Fruit fly (Drosophila melanogaster) whole organism, embryonic: Measurements from ENCODE around the gene BNIP3.

Source experiments
- BtbVII ChIP-seq: fragments of 200-800 bp; sonication (Bioruptor generic); optimal IDR thresholded peaks from 3 replicates; lab custom pipeline; 2017; ENCODE audit warnings: missing biosample characterization, mild to moderate bottlenecking, missing genetic modification characterization
- CG10462 ChIP-seq: fragments of 200-800 bp; sonication (Bioruptor generic); optimal IDR thresholded peaks from 2 replicates; lab custom pipeline; 2016; ENCODE audit warnings: missing biosample characterization, missing genetic modification characterization
- CG11247 ChIP-seq: fragments of 200-800 bp; sonication (Bioruptor generic); IDR thresholded peaks from 2 replicates; pipeline ENCODE4 v1.3.6; 2022; ENCODE audit warnings: missing biosample characterization, missing genetic modification characterization
- CG12236 ChIP-seq: fragments of 200-800 bp; sonication (Bioruptor generic); optimal IDR thresholded peaks from 2 replicates; lab custom pipeline; 2016; ENCODE audit warnings: missing biosample characterization, missing genetic modification characterization
- CG12769 ChIP-seq: fragments of 200-800 bp; sonication (Bioruptor generic); optimal IDR thresholded peaks from 2 replicates; lab custom pipeline; 2019; ENCODE audit warnings: missing biosample characterization, mild to moderate bottlenecking, missing genetic modification characterization, moderate library complexity
- CG14014 ChIP-seq: fragments of 200-800 bp; sonication (Bioruptor generic); IDR thresholded peaks from 2 replicates; pipeline ENCODE4 v1.3.6; 2022; ENCODE audit warnings: missing biosample characterization, missing genetic modification characterization
- CG17361 ChIP-seq: fragments of 200-800 bp; sonication (Bioruptor generic); IDR thresholded peaks from 3 replicates; pipeline ENCODE4 v1.3.6; 2022; ENCODE audit warnings: missing biosample characterization, missing genetic modification characterization
- CG17385 ChIP-seq: fragments of 200-800 bp; sonication (Bioruptor generic); optimal IDR thresholded peaks from 3 replicates; lab custom pipeline; 2018; ENCODE audit warnings: missing biosample characterization, mild to moderate bottlenecking, missing genetic modification characterization
- CG1792 ChIP-seq: fragments of 200-800 bp; sonication (Bioruptor generic); optimal IDR thresholded peaks from 2 replicates; lab custom pipeline; 2016; ENCODE audit warnings: missing biosample characterization, missing genetic modification characterization
- CG2199 ChIP-seq: fragments of 200-800 bp; sonication (Bioruptor generic); IDR thresholded peaks from 3 replicates; pipeline ENCODE4 v1.3.6; 2022; ENCODE audit warnings: missing biosample characterization, missing genetic modification characterization
- CG30403 ChIP-seq: fragments of 200-800 bp; sonication (Bioruptor generic); optimal IDR thresholded peaks from 3 replicates; lab custom pipeline; 2016; ENCODE audit warnings: missing biosample characterization, missing genetic modification characterization
- CG3281 ChIP-seq: fragments of 200-800 bp; sonication (Bioruptor generic); optimal IDR thresholded peaks from 3 replicates; lab custom pipeline; 2017; ENCODE audit warnings: missing biosample characterization, mild to moderate bottlenecking, missing genetic modification characterization
- CG34224 ChIP-seq: fragments of 200-800 bp; sonication (Bioruptor generic); IDR thresholded peaks from 3 replicates; pipeline ENCODE4 v1.3.6; 2022; ENCODE audit warnings: missing biosample characterization, missing genetic modification characterization; ENCODE audit not compliant: partially characterized antibody
- CG34376 ChIP-seq: fragments of 200-800 bp; sonication (Bioruptor generic); optimal IDR thresholded peaks from 2 replicates; lab custom pipeline; 2018; ENCODE audit warnings: missing biosample characterization, mild to moderate bottlenecking, missing genetic modification characterization
- CG3847 ChIP-seq: fragments of 200-800 bp; sonication (Bioruptor generic); IDR thresholded peaks from 2 replicates; pipeline ENCODE4 v1.3.6; 2022; ENCODE audit warnings: missing biosample characterization, missing genetic modification characterization
- CG4328 ChIP-seq: fragments of 200-800 bp; sonication (Bioruptor generic); optimal IDR thresholded peaks from 3 replicates; lab custom pipeline; 2017; ENCODE audit warnings: missing biosample characterization, missing genetic modification reagents, missing genetic modification characterization
- CG5953 ChIP-seq: fragments of 200-800 bp; sonication (Bioruptor generic); IDR thresholded peaks from 2 replicates; pipeline ENCODE4 v1.3.6; 2022; ENCODE audit warnings: missing biosample characterization, missing genetic modification characterization
- CG8281 ChIP-seq: fragments of 200-800 bp; sonication (Bioruptor generic); optimal IDR thresholded peaks from 2 replicates; lab custom pipeline; 2018; ENCODE audit warnings: missing biosample characterization, mild to moderate bottlenecking, missing genetic modification characterization, moderate library complexity
- CG8290 ChIP-seq, 3 experiments: fragments of 200-800 bp; sonication (Bioruptor generic); optimal IDR thresholded peaks; 2 replicates each; lab custom pipeline; 2016 to 2019; ENCODE audit warnings: missing biosample characterization in 3 of 3, missing genetic modification characterization in 3 of 3, mild to moderate bottlenecking in 2 of 3, moderate library complexity in 1 of 3
- CG9876 ChIP-seq: fragments of 200-800 bp; sonication (Bioruptor generic); optimal IDR thresholded peaks from 2 replicates; lab custom pipeline; 2016; ENCODE audit warnings: missing biosample characterization, missing genetic modification characterization
- D ChIP-seq, 2 experiments: fragments of 200-800 bp in 1 of 2; fragments of >200 bp in 1 of 2; sonication (Bioruptor generic) in 1 of 2; optimal IDR thresholded peaks; 2 replicates in 1 of 2; 3 replicates in 1 of 2; lab custom pipeline; 2017; ENCODE audit warnings: mild to moderate bottlenecking in 1 of 2, missing biosample characterization in 1 of 2, missing genetic modification characterization in 1 of 2, missing genetic modification reagents in 1 of 2
- Doc3 ChIP-seq: fragments of 200-800 bp; sonication (Bioruptor generic); IDR thresholded peaks from 3 replicates; pipeline ENCODE4 v1.3.6; 2022; ENCODE audit warnings: missing biosample characterization, missing genetic modification characterization; ENCODE audit not compliant: partially characterized antibody
- ERR ChIP-seq: fragments of 200-800 bp; sonication (Bioruptor generic); optimal IDR thresholded peaks from 2 replicates; lab custom pipeline; 2016; ENCODE audit warnings: missing biosample characterization, missing genetic modification characterization
- HmgD ChIP-seq: fragments of 200-800 bp; sonication (Bioruptor generic); optimal IDR thresholded peaks from 3 replicates; lab custom pipeline; 2016; ENCODE audit warnings: missing biosample characterization, missing genetic modification characterization
- NFAT ChIP-seq: fragments of 200-800 bp; sonication (Bioruptor generic); IDR thresholded peaks from 2 replicates; pipeline ENCODE4 v1.3.6; 2022; ENCODE audit warnings: missing biosample characterization, missing genetic modification characterization
- NK7.1 ChIP-seq: fragments of 200-800 bp; sonication (Bioruptor generic); optimal IDR thresholded peaks from 3 replicates; lab custom pipeline; 2016; ENCODE audit warnings: missing biosample characterization, missing genetic modification characterization
- PHDP ChIP-seq: fragments of 200-800 bp; sonication (Bioruptor generic); optimal IDR thresholded peaks from 3 replicates; lab custom pipeline; 2018; ENCODE audit warnings: missing biosample characterization, mild to moderate bottlenecking, missing genetic modification characterization, moderate library complexity
- YL-1 ChIP-seq: fragments of 200-800 bp; sonication (Bioruptor generic); optimal IDR thresholded peaks from 3 replicates; lab custom pipeline; 2017; ENCODE audit warnings: missing biosample characterization, mild to moderate bottlenecking, missing genetic modification characterization
- ap ChIP-seq: fragments of 200-800 bp; sonication (Bioruptor generic); IDR thresholded peaks from 2 replicates; pipeline ENCODE4 v1.3.6; 2022; ENCODE audit warnings: missing biosample characterization, missing genetic modification characterization
- az2 ChIP-seq: fragments of 200-800 bp; sonication (Bioruptor generic); optimal IDR thresholded peaks from 3 replicates; lab custom pipeline; 2016; ENCODE audit warnings: missing biosample characterization, missing genetic modification characterization
- bbx ChIP-seq: fragments of 200-800 bp; sonication (Bioruptor generic); IDR thresholded peaks from 2 replicates; pipeline ENCODE4 v1.3.6; 2022; ENCODE audit warnings: missing biosample characterization, missing genetic modification characterization; ENCODE audit not compliant: partially characterized antibody
- cg ChIP-seq: fragments of 200-800 bp; sonication (Bioruptor generic); optimal IDR thresholded peaks from 3 replicates; lab custom pipeline; 2019; ENCODE audit warnings: missing biosample characterization, mild to moderate bottlenecking, missing genetic modification characterization, moderate library complexity
- ftz-f1 ChIP-seq: fragments of 200-800 bp; sonication (Bioruptor generic); optimal IDR thresholded peaks from 2 replicates; lab custom pipeline; 2016; ENCODE audit warnings: missing biosample characterization, missing genetic modification characterization
- her ChIP-seq: fragments of 200-800 bp; sonication (Bioruptor generic); optimal IDR thresholded peaks from 2 replicates; lab custom pipeline; 2016; ENCODE audit warnings: missing biosample characterization, missing genetic modification characterization
- kay ChIP-seq: fragments of 200-800 bp; sonication (Bioruptor generic); optimal IDR thresholded peaks from 2 replicates; lab custom pipeline; 2016; ENCODE audit warnings: missing biosample characterization, missing genetic modification characterization
- mirr ChIP-seq: fragments of 200-800 bp; sonication (Bioruptor generic); optimal IDR thresholded peaks from 3 replicates; lab custom pipeline; 2018; ENCODE audit warnings: missing biosample characterization, mild to moderate bottlenecking, missing genetic modification characterization
- nmo ChIP-seq: fragments of 200-800 bp; sonication (Bioruptor generic); optimal IDR thresholded peaks from 2 replicates; lab custom pipeline; 2018; ENCODE audit warnings: missing biosample characterization, mild to moderate bottlenecking, missing genetic modification characterization, moderate library complexity
- phol ChIP-seq: fragments of 200-800 bp; sonication (Bioruptor generic); optimal IDR thresholded peaks from 3 replicates; lab custom pipeline; 2018; ENCODE audit warnings: missing biosample characterization, mild to moderate bottlenecking, missing genetic modification characterization, moderate library complexity
- psq ChIP-seq: fragments of 200-800 bp; sonication (Bioruptor generic); optimal IDR thresholded peaks from 2 replicates; lab custom pipeline; 2017; ENCODE audit warnings: missing biosample characterization, missing genetic modification characterization
- scrt ChIP-seq: fragments of 200-800 bp; sonication (Bioruptor generic); optimal IDR thresholded peaks from 2 replicates; lab custom pipeline; 2018; ENCODE audit warnings: missing biosample characterization, mild to moderate bottlenecking, missing genetic modification characterization, moderate library complexity
- sd ChIP-seq: fragments of 200-800 bp; sonication (Bioruptor generic); optimal IDR thresholded peaks from 3 replicates; lab custom pipeline; 2018; ENCODE audit warnings: missing biosample characterization, mild to moderate bottlenecking, missing genetic modification characterization, moderate library complexity
- sens ChIP-seq: fragments of 200-800 bp; sonication (Bioruptor generic); peaks from one replicate; lab custom pipeline; 2016; ENCODE audit warnings: missing biosample characterization, missing genetic modification characterization
- sim ChIP-seq: fragments of 200-800 bp; sonication (Bioruptor generic); IDR thresholded peaks from 2 replicates; pipeline ENCODE4 v1.3.6; 2022; ENCODE audit warnings: missing biosample characterization, missing genetic modification characterization
- slbo ChIP-seq: fragments of 200-800 bp; sonication (Bioruptor generic); IDR thresholded peaks from 2 replicates; pipeline ENCODE4 v1.3.6; 2022; ENCODE audit warnings: missing biosample characterization, missing genetic modification characterization
- tap ChIP-seq: fragments of 200-800 bp; optimal IDR thresholded peaks from 3 replicates; lab custom pipeline; 2019; ENCODE audit warnings: missing biosample characterization, mild to moderate bottlenecking, missing genetic modification characterization, moderate library complexity
- toy ChIP-seq: fragments of 200-800 bp; sonication (Bioruptor generic); IDR thresholded peaks from 2 replicates; pipeline ENCODE4 v1.3.6; 2022; ENCODE audit warnings: missing biosample characterization, missing genetic modification characterization
- trem ChIP-seq: fragments of 200-800 bp; optimal IDR thresholded peaks from 3 replicates; lab custom pipeline; 2019; ENCODE audit warnings: missing biosample characterization, mild to moderate bottlenecking, missing genetic modification characterization, moderate library complexity
- vvl ChIP-seq: fragments of 200-800 bp; sonication (Bioruptor generic); IDR thresholded peaks from 2 replicates; pipeline ENCODE4 v1.3.6; 2022; ENCODE audit warnings: missing biosample characterization, missing genetic modification characterization

Gene BNIP3

dm6 chr3L:20497124-20497996 is 21.8 kb downstream of the BNIP3 start, which contains the start of gene CG32425 (continued):
- TF ChIP-seq CG1792 (no peak), CG3281 (GFP tag; lab: Kevin White, UChicago) (no peak), NFAT (GFP tag; lab: Robert Waterston, UW) (no peak), CG12236 (GFP tag; lab: Kevin White, UChicago) (no peak), CG17361 (GFP tag; lab: Robert Waterston, UW) (0 out of 3 replicates have a peak, but pooled peaks have one; percentile 21), CG9876 (GFP tag; lab: Kevin White, UChicago) (no peak), ap (GFP tag; lab: Robert Waterston, UW) (no peak), kay (GFP tag; lab: Kevin White, UChicago) (no peak), az2 (GFP tag; lab: Kevin White, UChicago) (peak; percentile 11), CG12769 (tag; lab: Kevin White, UChicago) (peak; percentile 7), CG17385 (peak; percentile 75), CG30403 (GFP tag; lab: Kevin White, UChicago) (peak; percentile 33), CG11247 (GFP tag; lab: Robert Waterston, UW) (no peak), vvl (no peak; the same call in 1 of the 2 replicates), CG4328 (GFP tag; lab: Kevin White, UChicago) (no peak), CG34224 (0 out of 3 replicates have a peak, but pooled peaks have one; percentile 16), ftz-f1 (GFP tag; lab: Kevin White, UChicago) (no peak), CG10462 (GFP tag; lab: Kevin White, UChicago) (no peak), tap (no peak), CG2199 (no peak), CG8290 (GFP tag; optimal IDR thresholded peaks at IDR 0.05; lab: Kevin White, UChicago) (no peak), CG8290 (tag; optimal IDR thresholded peaks at IDR 0.05; lab: Kevin White, UChicago) (peak in 1 of 2 experiments; percentile 1), YL-1 (GFP tag; lab: Kevin White, UChicago) (peak; percentile 51), HmgD (no peak), sd (tag; lab: Kevin White, UChicago) (no peak), D (optimal IDR thresholded peaks at IDR 0.05; lab: Kevin White, UChicago) (no peak), D (GFP tag; optimal IDR thresholded peaks at IDR 0.05; lab: Kevin White, UChicago) (no peak), nmo (GFP tag; lab: Kevin White, UChicago) (peak; percentile 26), slbo (GFP tag; lab: Robert Waterston, UW) (peak; percentile 45; the same call in 1 of the 2 replicates), CG3847 (GFP tag; lab: Robert Waterston, UW) (peak; percentile 23; the same call in 1 of the 2 replicates), toy (GFP tag; lab: Robert Waterston, UW) (no peak), psq (GFP tag; lab: Kevin White, UChicago) (no peak), sim (GFP tag; lab: Robert Waterston, UW) (no peak), trem (tag; lab: Kevin White, UChicago) (peak; percentile 97), CG5953 (GFP tag; lab: Robert Waterston, UW) (no peak), mirr (GFP tag; lab: Kevin White, UChicago) (no peak), sens (GFP tag; lab: Kevin White, UChicago) (peak; percentile 65), CG34376 (GFP tag; lab: Kevin White, UChicago) (peak; percentile 13), phol (tag; lab: Kevin White, UChicago) (peak; percentile 40), CG8281 (tag; lab: Kevin White, UChicago) (peak; percentile 3), CG14014 (GFP tag; lab: Robert Waterston, UW) (no peak), ERR (GFP tag; lab: Kevin White, UChicago) (no peak), scrt (no peak), Doc3 (no peak), her (GFP tag; lab: Kevin White, UChicago) (no peak), BtbVII (GFP tag; lab: Kevin White, UChicago) (no peak), PHDP (tag; lab: Kevin White, UChicago) (no peak), NK7.1 (no peak), cg (GFP tag; lab: Kevin White, UChicago) (peak; percentile 74), bbx (GFP tag; lab: Robert Waterston, UW) (peak; percentile 54)
